Worm (Caenorhabditis elegans) whole organism, young adult: Measurements from ENCODE around the gene ncx-2.

Source experiments
- C06A6.2 ChIP-seq: fragments of 200-800 bp; sonication (Bioruptor generic); conservative IDR thresholded peaks from 2 replicates; pipeline ENCODE4 v1.3.6; 2022; ENCODE audit warnings: missing genetic modification characterization, missing compliant biosample characterization
- D2030.7 ChIP-seq: fragments of 200-800 bp; sonication (Bioruptor generic); IDR thresholded peaks from 2 replicates; pipeline ENCODE4 v1.3.6; 2022; ENCODE audit warnings: missing genetic modification reagents, missing genetic modification characterization, missing compliant biosample characterization
- F10E7.11 ChIP-seq: sonication (generic microtip); optimal IDR thresholded peaks from 2 replicates; lab custom pipeline; 2017; ENCODE audit warnings: mild to moderate bottlenecking, missing genetic modification characterization, moderate library complexity, missing compliant biosample characterization
- F22D6.2 ChIP-seq: sonication (generic microtip); optimal IDR thresholded peaks from 2 replicates; lab custom pipeline; 2016; ENCODE audit warnings: mild to moderate bottlenecking, missing genetic modification characterization, missing compliant biosample characterization
- F33H1.4 ChIP-seq: fragments of 200-800 bp; sonication (Bioruptor generic); IDR thresholded peaks from 2 replicates; pipeline ENCODE4 v1.3.6; 2022; ENCODE audit warnings: missing genetic modification reagents, missing genetic modification characterization, missing compliant biosample characterization
- F37B4.10 ChIP-seq: fragments of 200-800 bp; sonication (Bioruptor generic); IDR thresholded peaks from 2 replicates; pipeline ENCODE4 v1.3.6; 2022; ENCODE audit warnings: missing genetic modification characterization, missing compliant biosample characterization
- F52B5.7 ChIP-seq: sonication (generic microtip); optimal IDR thresholded peaks from 2 replicates; lab custom pipeline; 2016; ENCODE audit warnings: mild to moderate bottlenecking, missing genetic modification characterization, missing compliant biosample characterization
- F57A8.1 ChIP-seq: fragments of 200-800 bp; sonication (Bioruptor generic); optimal IDR thresholded peaks from 2 replicates; lab custom pipeline; 2018; ENCODE audit warnings: mild to moderate bottlenecking, missing genetic modification characterization, moderate library complexity, missing compliant biosample characterization
- F57C9.4 ChIP-seq: sonication (generic microtip); optimal IDR thresholded peaks from 2 replicates; lab custom pipeline; 2017; ENCODE audit warnings: mild to moderate bottlenecking, missing genetic modification characterization, missing compliant biosample characterization
- Y53F4B.3 ChIP-seq: fragments of 200-800 bp; sonication (Bioruptor generic); IDR thresholded peaks from 2 replicates; pipeline ENCODE4 v1.3.6; 2022; ENCODE audit warnings: missing genetic modification reagents, missing genetic modification characterization, missing compliant biosample characterization
- Y53G8AR.9 ChIP-seq: fragments of 200-800 bp; sonication (Bioruptor generic); conservative IDR thresholded peaks from 2 replicates; pipeline ENCODE4 v1.3.6; 2022; ENCODE audit warnings: missing genetic modification reagents, missing genetic modification characterization, missing compliant biosample characterization
- Y56A3A.18 ChIP-seq: fragments of 200-800 bp; sonication (Bioruptor generic); IDR thresholded peaks from 2 replicates; pipeline ENCODE4 v1.3.6; 2022; ENCODE audit warnings: missing genetic modification reagents, missing genetic modification characterization, missing compliant biosample characterization
- aptf-2 ChIP-seq: fragments of 200-800 bp; sonication (Bioruptor generic); conservative IDR thresholded peaks from 2 replicates; pipeline ENCODE4 v1.3.6; 2022; ENCODE audit warnings: missing genetic modification reagents, missing genetic modification characterization, missing compliant biosample characterization
- atf-7 ChIP-seq: sonication (generic microtip); optimal IDR thresholded peaks from 2 replicates; lab custom pipeline; 2017; ENCODE audit warnings: mild to moderate bottlenecking, missing genetic modification characterization, missing compliant biosample characterization
- athp-1 ChIP-seq: sonication (generic microtip); optimal IDR thresholded peaks from 2 replicates; lab custom pipeline; 2017; ENCODE audit warnings: mild to moderate bottlenecking, missing genetic modification characterization, missing compliant biosample characterization
- attf-6 ChIP-seq: fragments of 200-800 bp; sonication (Bioruptor generic); IDR thresholded peaks from 2 replicates; pipeline ENCODE4 v1.3.6; 2022; ENCODE audit warnings: missing genetic modification reagents, missing genetic modification characterization, missing compliant biosample characterization
- cebp-1 ChIP-seq, 2 experiments: fragments of 200-800 bp in 1 of 2; sonication (Bioruptor generic) in 1 of 2; sonication (generic microtip) in 1 of 2; IDR thresholded peaks in 1 of 2; optimal IDR thresholded peaks in 1 of 2; 2 replicates each; pipeline versions ENCODE4 v1.3.6 to Lab custom; 2017 to 2022; ENCODE audit warnings: missing compliant biosample characterization in 2 of 2, missing genetic modification characterization in 2 of 2, mild to moderate bottlenecking in 1 of 2, missing genetic modification reagents in 1 of 2, moderate library complexity in 1 of 2
- cebp-2 ChIP-seq: fragments of 200-800 bp; sonication (Bioruptor generic); IDR thresholded peaks from 2 replicates; pipeline ENCODE4 v1.3.6; 2022; ENCODE audit warnings: missing genetic modification characterization, missing compliant biosample characterization
- ceh-100 ChIP-seq: fragments of 200-800 bp; sonication (Bioruptor generic); IDR thresholded peaks from 2 replicates; pipeline ENCODE4 v1.3.6; 2022; ENCODE audit warnings: missing genetic modification reagents, missing genetic modification characterization, missing compliant biosample characterization
- die-1 ChIP-seq: sonication (generic microtip); optimal IDR thresholded peaks from 2 replicates; lab custom pipeline; 2016; ENCODE audit warnings: missing genotype, mild to moderate bottlenecking, missing genetic modification characterization, missing compliant biosample characterization
- efl-1 ChIP-seq: fragments of 150-350 bp; optimal IDR thresholded peaks from 2 replicates; lab custom pipeline; 2014; ENCODE audit warnings: missing biosample characterization, missing genetic modification reagents, missing genetic modification characterization
- hmg-20 ChIP-seq: fragments of 200-800 bp; sonication (Bioruptor generic); IDR thresholded peaks from 2 replicates; pipeline ENCODE4 v1.3.6; 2022; ENCODE audit warnings: missing genetic modification reagents, missing genetic modification characterization, missing compliant biosample characterization
- lag-1 ChIP-seq: fragments of 200-800 bp; sonication (Bioruptor generic); IDR thresholded peaks from 2 replicates; pipeline ENCODE4 v1.3.6; 2022; ENCODE audit warnings: missing genetic modification reagents, missing genetic modification characterization, missing compliant biosample characterization
- let-607 ChIP-seq, 2 experiments: fragments of 200-800 bp in 1 of 2; sonication (Bioruptor generic) in 1 of 2; sonication (generic microtip) in 1 of 2; optimal IDR thresholded peaks; 2 replicates each; lab custom pipeline; 2016 to 2018; ENCODE audit warnings: mild to moderate bottlenecking in 2 of 2, missing compliant biosample characterization in 2 of 2, missing genetic modification characterization in 2 of 2, moderate library complexity in 2 of 2, missing genotype in 1 of 2
- lin-26 ChIP-seq: fragments of 200-800 bp; sonication (Bioruptor generic); IDR thresholded peaks from 2 replicates; pipeline ENCODE4 v1.3.6; 2022; ENCODE audit warnings: missing genetic modification reagents, missing genetic modification characterization, missing compliant biosample characterization
- lin-54 ChIP-seq: fragments of 200-800 bp; sonication (Bioruptor generic); optimal IDR thresholded peaks from 2 replicates; lab custom pipeline; 2018; ENCODE audit warnings: mild to moderate bottlenecking, missing genetic modification characterization, missing compliant biosample characterization
- lir-1 ChIP-seq: fragments of 200-800 bp; sonication (Bioruptor generic); conservative IDR thresholded peaks from 2 replicates; pipeline ENCODE4 v1.3.6; 2022; ENCODE audit warnings: missing genetic modification reagents, missing genetic modification characterization, missing compliant biosample characterization
- madf-10 ChIP-seq: sonication (generic microtip); optimal IDR thresholded peaks from 2 replicates; lab custom pipeline; 2016; ENCODE audit warnings: mild to moderate bottlenecking, missing genetic modification characterization, missing compliant biosample characterization
- mxl-1 ChIP-seq: sonication (generic microtip); optimal IDR thresholded peaks from 2 replicates; lab custom pipeline; 2016; ENCODE audit warnings: missing genetic modification characterization, missing compliant biosample characterization
- nfya-2 ChIP-seq: fragments of 200-800 bp; sonication (Bioruptor generic); IDR thresholded peaks from 2 replicates; pipeline ENCODE4 v1.3.6; 2022; ENCODE audit warnings: missing genetic modification reagents, missing genetic modification characterization, missing compliant biosample characterization
- nhr-120 ChIP-seq: fragments of 200-800 bp; sonication (Bioruptor generic); IDR thresholded peaks from 2 replicates; pipeline ENCODE4 v1.3.6; 2022; ENCODE audit warnings: missing genetic modification characterization, missing compliant biosample characterization
- nhr-27 ChIP-seq: fragments of 200-800 bp; sonication (Bioruptor generic); optimal IDR thresholded peaks from 2 replicates; lab custom pipeline; 2018; ENCODE audit warnings: mild to moderate bottlenecking, missing genetic modification characterization, moderate library complexity, missing compliant biosample characterization
- nhr-80 ChIP-seq: sonication (generic microtip); optimal IDR thresholded peaks from 2 replicates; lab custom pipeline; 2016; ENCODE audit warnings: missing genetic modification characterization, missing compliant biosample characterization
- pbrm-1 ChIP-seq: fragments of 200-800 bp; sonication (Bioruptor generic); IDR thresholded peaks from 2 replicates; pipeline ENCODE4 v1.3.6; 2022; ENCODE audit warnings: missing genetic modification reagents, missing genetic modification characterization, missing compliant biosample characterization
- rcor-1 ChIP-seq: fragments of 200-800 bp; sonication (Bioruptor generic); IDR thresholded peaks from 2 replicates; pipeline ENCODE4 v1.3.6; 2022; ENCODE audit warnings: missing genetic modification reagents, missing genetic modification characterization, missing compliant biosample characterization
- rec-8 ChIP-seq, 2 experiments: sonication (generic microtip); optimal IDR thresholded peaks; 2 replicates each; lab custom pipeline; 2016; ENCODE audit warnings: mild to moderate bottlenecking in 2 of 2, missing genetic modification characterization in 2 of 2, missing genetic modification reagents in 2 of 2, missing genotype in 2 of 2, missing biosample characterization in 1 of 2, missing compliant biosample characterization in 1 of 2, moderate library complexity in 1 of 2
- sdz-38 ChIP-seq: sonication (generic microtip); optimal IDR thresholded peaks from 2 replicates; lab custom pipeline; 2016; ENCODE audit warnings: missing genotype, missing genetic modification characterization, missing compliant biosample characterization
- snpc-1.3 ChIP-seq: sonication (generic microtip); optimal IDR thresholded peaks from 2 replicates; lab custom pipeline; 2017; ENCODE audit warnings: missing genetic modification characterization, mild to moderate bottlenecking, missing compliant biosample characterization, antibody characterized with exemption, moderate library complexity, missing genotype, missing genetic modification reagents; ENCODE audit not compliant: insufficient read depth
- snpc-3.4 ChIP-seq: sonication (generic microtip); optimal IDR thresholded peaks from 2 replicates; lab custom pipeline; 2017; ENCODE audit warnings: missing genetic modification characterization, mild to moderate bottlenecking, missing compliant biosample characterization, antibody characterized with exemption, moderate library complexity, missing genotype, missing genetic modification reagents
- snpc-4 ChIP-seq, 5 experiments: fragments of 150-350 bp in 1 of 5; sonication (generic microtip) in 4 of 5; optimal IDR thresholded peaks; 2 replicates each; lab custom pipeline; 2014 to 2018; ENCODE audit warnings: missing genetic modification characterization in 5 of 5, missing biosample characterization in 3 of 5, antibody characterized with exemption in 2 of 5, mild to moderate bottlenecking in 2 of 5, missing compliant biosample characterization in 2 of 5, missing genotype in 2 of 5, moderate library complexity in 2 of 5, missing genetic modification reagents in 1 of 5
- sptf-2 ChIP-seq: fragments of 200-800 bp; sonication (Bioruptor generic); optimal IDR thresholded peaks from 2 replicates; lab custom pipeline; 2018; ENCODE audit warnings: mild to moderate bottlenecking, missing genetic modification characterization, missing compliant biosample characterization
- tbp1 ChIP-seq: fragments of 200-800 bp; sonication (Bioruptor generic); optimal IDR thresholded peaks from 2 replicates; lab custom pipeline; 2018; ENCODE audit warnings: mild to moderate bottlenecking, missing genetic modification characterization, missing compliant biosample characterization
- tbx-9 ChIP-seq: sonication (generic microtip); optimal IDR thresholded peaks from 2 replicates; lab custom pipeline; 2016; ENCODE audit warnings: borderline replicate concordance, missing genetic modification characterization, inconsistent platforms, missing compliant biosample characterization
- xnd-1 ChIP-seq: sonication (generic microtip); optimal IDR thresholded peaks from 2 replicates; lab custom pipeline; 2016; ENCODE audit warnings: missing genotype, missing genetic modification reagents, missing genetic modification characterization, missing compliant biosample characterization
- zim-3 ChIP-seq: sonication (generic microtip); optimal IDR thresholded peaks from 2 replicates; lab custom pipeline; 2017; ENCODE audit warnings: mild to moderate bottlenecking, missing genetic modification characterization, moderate library complexity, missing compliant biosample characterization
- ztf-28 ChIP-seq: fragments of 200-800 bp; sonication (Bioruptor generic); IDR thresholded peaks from 2 replicates; pipeline ENCODE4 v1.3.6; 2022; ENCODE audit warnings: missing genetic modification reagents, missing genetic modification characterization, missing compliant biosample characterization
- ztf-3 ChIP-seq: fragments of 200-800 bp; sonication (Bioruptor generic); optimal IDR thresholded peaks from 2 replicates; lab custom pipeline; 2018; ENCODE audit warnings: mild to moderate bottlenecking, missing genetic modification characterization, missing compliant biosample characterization

Gene ncx-2

DNA sequence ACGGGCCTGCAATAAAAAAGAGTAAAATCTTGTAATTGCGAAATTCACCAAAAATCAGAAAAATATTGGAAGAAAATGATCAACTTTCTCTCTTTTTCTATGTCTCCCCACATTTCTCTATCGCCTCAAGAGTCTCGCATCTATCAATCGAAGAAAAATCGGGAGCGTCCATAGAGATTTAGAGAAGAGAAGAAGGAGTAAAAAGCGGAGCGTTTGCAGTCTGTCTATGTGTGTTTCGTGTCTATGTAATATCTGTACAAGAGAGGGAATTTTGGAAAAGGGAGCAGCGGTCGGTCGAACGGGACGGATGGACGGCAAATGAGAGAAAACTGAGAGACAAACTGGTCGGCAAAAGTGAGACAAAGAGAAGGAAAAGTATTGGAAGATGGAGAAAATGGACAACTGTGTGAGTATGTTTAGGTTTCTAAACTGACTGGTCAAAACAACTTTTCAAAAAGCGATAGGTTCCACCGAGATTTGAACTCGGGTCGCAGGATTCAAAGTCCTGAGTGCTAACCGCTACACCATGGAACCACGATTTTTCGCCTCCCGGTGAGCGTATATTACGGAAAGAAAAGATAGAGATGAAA is 26.3 kb downstream of the ncx-2 start:
- no peak; the same call in 1 of the 2 replicates for TF ChIP-seq D2030.7
- TF ChIP-seq nhr-80 (tag; lab: Kevin White, UChicago): peak; percentile 89
- TF ChIP-seq sptf-2 (GFP tag; lab: Kevin White, UChicago): no peak
- no peak for TF ChIP-seq lir-1 (GFP tag; lab: Robert Waterston, UW)
- TF ChIP-seq F22D6.2 (tag; lab: Kevin White, UChicago): no peak
- TF ChIP-seq F37B4.10 (GFP tag; lab: Robert Waterston, UW): no peak
- no peak for TF ChIP-seq tbx-9 (tag; lab: Kevin White, UChicago)
- TF ChIP-seq lag-1 (GFP tag; lab: Robert Waterston, UW): no peak
- no peak for TF ChIP-seq cebp-2 (GFP tag; lab: Robert Waterston, UW)
- no peak for TF ChIP-seq snpc-1.3 (tag; lab: Kevin White, UChicago)
- peak; percentile 50; the same call in 1 of the 2 replicates for TF ChIP-seq cebp-1 (GFP tag; IDR thresholded peaks at IDR 0.05; lab: Robert Waterston, UW)
- peak; percentile 81 for TF ChIP-seq cebp-1 (tag; optimal IDR thresholded peaks at IDR 0.05; lab: Kevin White, UChicago)
- peak; percentile 88 for TF ChIP-seq tbp1 (GFP tag; lab: Kevin White, UChicago)
- no peak for TF ChIP-seq zim-3
- TF ChIP-seq snpc-3.4 (tag; lab: Kevin White, UChicago): no peak
- no peak for TF ChIP-seq Y53G8AR.9 (GFP tag; lab: Robert Waterston, UW)
- TF ChIP-seq mxl-1 (tag; lab: Kevin White, UChicago): no peak
- TF ChIP-seq nhr-27 (tag; lab: Kevin White, UChicago): no peak
- peak; percentile 9 for TF ChIP-seq lin-54
- peak; percentile 29 for TF ChIP-seq madf-10 (tag; lab: Kevin White, UChicago)
- no peak for TF ChIP-seq F57C9.4 (tag; lab: Kevin White, UChicago)
- TF ChIP-seq rec-8 (tag; optimal IDR thresholded peaks at IDR 0.05; lab: Kevin White, UChicago): no peak
- no peak for TF ChIP-seq ztf-28
- no peak for TF ChIP-seq F33H1.4 (GFP tag; lab: Robert Waterston, UW)
- no peak for TF ChIP-seq F52B5.7 (tag; lab: Kevin White, UChicago)
- no peak for TF ChIP-seq C06A6.2 (GFP tag; lab: Robert Waterston, UW)
- peak; percentile 84 to 89 for TF ChIP-seq let-607 (tag; optimal IDR thresholded peaks at IDR 0.05; lab: Kevin White, UChicago)
- no peak for TF ChIP-seq Y56A3A.18
- TF ChIP-seq die-1 (tag; lab: Kevin White, UChicago): peak; percentile 27
- TF ChIP-seq lin-26 (GFP tag; lab: Robert Waterston, UW): peak; percentile 65; the same call in 1 of the 2 replicates
- no peak for TF ChIP-seq pbrm-1 (GFP tag; lab: Robert Waterston, UW)
- no peak for TF ChIP-seq athp-1 (tag; lab: Kevin White, UChicago)
- TF ChIP-seq Y53F4B.3: no peak
- peak; percentile 12 for TF ChIP-seq atf-7 (tag; lab: Kevin White, UChicago)
- no peak for TF ChIP-seq rcor-1 (GFP tag; lab: Robert Waterston, UW)
- peak; percentile 27 for TF ChIP-seq snpc-4 (GFP tag; optimal IDR thresholded peaks at IDR 0.05; lab: Kevin White, UChicago)
- peak; percentile 66 to 80 (median 75) for TF ChIP-seq snpc-4 (tag; optimal IDR thresholded peaks at IDR 0.05; lab: Kevin White, UChicago)
- no peak for TF ChIP-seq ceh-100
- TF ChIP-seq ztf-3 (GFP tag; lab: Kevin White, UChicago): no peak
- no peak for TF ChIP-seq xnd-1 (tag; lab: Kevin White, UChicago)
- TF ChIP-seq aptf-2 (GFP tag; lab: Robert Waterston, UW): no peak
- TF ChIP-seq nfya-2 (GFP tag; lab: Robert Waterston, UW): no peak
- no peak for TF ChIP-seq F57A8.1 (GFP tag; lab: Kevin White, UChicago)
- no peak for TF ChIP-seq nhr-120
- TF ChIP-seq hmg-20 (GFP tag; lab: Robert Waterston, UW): no peak
- no peak for TF ChIP-seq sdz-38 (tag; lab: Kevin White, UChicago)
- no peak for TF ChIP-seq F10E7.11 (tag; lab: Kevin White, UChicago)
- no peak for TF ChIP-seq efl-1
- TF ChIP-seq attf-6: no peak
